Worm (Caenorhabditis elegans) whole organism, L4 larva: ENCODE data around the gene gcy-23.

Experiments
- R02D3.7 ChIP-seq: fragments of 150-350 bp; sonication (generic microtip); optimal IDR thresholded peaks from 3 replicates; lab custom pipeline; 2014; ENCODE audit warnings: missing biosample characterization, missing genetic modification characterization
- Y5F2A.4 ChIP-seq: fragments of 200-800 bp; sonication (Bioruptor generic); optimal IDR thresholded peaks from 2 replicates; lab custom pipeline; 2018; ENCODE audit warnings: mild to moderate bottlenecking, missing genetic modification characterization, missing compliant biosample characterization
- ama-1 ChIP-seq: fragments of 150-350 bp; optimal IDR thresholded peaks from 2 replicates; lab custom pipeline; 2014; ENCODE audit warnings: inconsistent platforms, mixed read lengths
- egl-43 ChIP-seq: fragments of 200-800 bp; sonication (Bioruptor generic); IDR thresholded peaks from 2 replicates; pipeline ENCODE4 v1.3.6; 2022; ENCODE audit warnings: missing genetic modification reagents, missing genetic modification characterization, missing compliant biosample characterization
- fkh-10 ChIP-seq: fragments of 150-350 bp; optimal IDR thresholded peaks from 2 replicates; lab custom pipeline; 2014; ENCODE audit warnings: missing biosample characterization, missing genetic modification reagents, missing genetic modification characterization
- nhr-6 ChIP-seq: fragments of 150-350 bp; optimal IDR thresholded peaks from 2 replicates; lab custom pipeline; 2014; ENCODE audit warnings: missing biosample characterization, missing genetic modification characterization
- nhr-76 ChIP-seq: fragments of 150-350 bp; optimal IDR thresholded peaks from 2 replicates; lab custom pipeline; 2014; ENCODE audit warnings: missing biosample characterization, missing genetic modification characterization

DNA sequence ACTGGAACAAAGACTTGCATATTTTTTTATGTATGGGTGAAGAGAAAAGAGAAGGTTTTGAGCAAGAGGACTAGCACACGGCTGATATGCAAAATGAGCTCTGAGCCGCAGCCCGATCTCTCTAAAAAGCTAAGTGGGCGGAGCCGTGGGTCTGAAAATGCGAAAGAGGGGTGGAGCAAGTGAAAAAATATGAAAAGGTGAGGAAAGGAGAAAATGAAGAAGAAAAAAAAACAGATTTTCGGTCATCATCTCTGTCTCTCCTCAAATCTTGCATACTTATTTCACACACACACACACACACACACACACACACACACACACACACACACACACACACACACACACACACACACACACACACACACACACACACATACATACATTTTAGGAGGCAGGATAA is 34.7 kb downstream of the gcy-23 start, which contains the start of gene dmd-9:
- TF ChIP-seq fkh-10 (GFP tag; lab: Kevin White, UChicago) = no peak
- TF ChIP-seq egl-43 = no peak
- no peak for TF ChIP-seq Y5F2A.4 (GFP tag; lab: Kevin White, UChicago)
- no peak for TF ChIP-seq ama-1 (lab: Kevin White, UChicago)
- no peak for TF ChIP-seq nhr-6 (tag; lab: Kevin White, UChicago)
- TF ChIP-seq R02D3.7 (tag; lab: Kevin White, UChicago) = no peak
- TF ChIP-seq nhr-76 (tag; lab: Kevin White, UChicago) = no peak
